Fruit fly (Drosophila melanogaster) whole organism, prepupa: ENCODE data around the gene CG12155.

Source experiments
- CG10631 ChIP-seq: fragments of 200-800 bp; sonication (Bioruptor generic); optimal IDR thresholded peaks from 2 replicates; lab custom pipeline; 2016; ENCODE audit warnings: missing biosample characterization, missing genetic modification characterization
- CG11902 ChIP-seq: fragments of 200-800 bp; sonication (Bioruptor generic); optimal IDR thresholded peaks from 3 replicates; lab custom pipeline; 2016; ENCODE audit warnings: missing biosample characterization, missing genetic modification characterization
- CG4318 ChIP-seq: fragments of 200-800 bp; sonication (Bioruptor generic); optimal IDR thresholded peaks from 3 replicates; lab custom pipeline; 2017; ENCODE audit warnings: missing biosample characterization, mild to moderate bottlenecking, missing genetic modification characterization
- Hr39 ChIP-seq: fragments of 200-800 bp; sonication (Bioruptor generic); optimal IDR thresholded peaks from 2 replicates; lab custom pipeline; 2016; ENCODE audit warnings: missing biosample characterization, missing genetic modification characterization
- Lpt ChIP-seq: fragments of 200-800 bp; sonication (Bioruptor generic); optimal IDR thresholded peaks from 3 replicates; lab custom pipeline; 2016; ENCODE audit warnings: missing biosample characterization, missing genetic modification characterization
- OdsH ChIP-seq: fragments of 200-800 bp; sonication (Bioruptor generic); optimal IDR thresholded peaks from 3 replicates; lab custom pipeline; 2016; ENCODE audit warnings: missing biosample characterization, missing genetic modification characterization
- dsx ChIP-seq: fragments of 200-800 bp; optimal IDR thresholded peaks from 3 replicates; lab custom pipeline; 2019; ENCODE audit warnings: missing biosample characterization, mild to moderate bottlenecking, missing genetic modification characterization, moderate library complexity; ENCODE audit not compliant: poor library complexity, severe bottlenecking
- fd85E ChIP-seq: fragments of 200-800 bp; sonication (Bioruptor generic); optimal IDR thresholded peaks from 3 replicates; lab custom pipeline; 2016; ENCODE audit warnings: missing biosample characterization, missing genetic modification characterization

dm6 chrX:7717832-7718231 is 10.7 kb upstream of the CG12155 start, which contains the start of gene CG15478:
- no peak for TF ChIP-seq CG11902 (GFP tag; lab: Kevin White, UChicago)
- no peak for TF ChIP-seq CG10631
- no peak for TF ChIP-seq Lpt (GFP tag; lab: Kevin White, UChicago)
- TF ChIP-seq Hr39 = no peak
- no peak for TF ChIP-seq CG4318 (GFP tag; lab: Kevin White, UChicago)
- TF ChIP-seq fd85E (GFP tag; lab: Kevin White, UChicago) = no peak
- TF ChIP-seq OdsH (GFP tag; lab: Kevin White, UChicago) = no peak
- no peak for TF ChIP-seq dsx (GFP tag; lab: Kevin White, UChicago)
